Worm (Caenorhabditis elegans) whole organism, early embryonic: ENCODE measurements around the gene Y69H2.15.

Source experiments
- ets-7 ChIP-seq: sonication (generic microtip); optimal IDR thresholded peaks from 2 replicates; lab custom pipeline; 2016; ENCODE audit warnings: missing genotype, missing genetic modification characterization, missing compliant biosample characterization
- tbx-37 ChIP-seq: fragments of 200-800 bp; sonication (Bioruptor generic); conservative IDR thresholded peaks from 2 replicates; pipeline ENCODE4 v1.3.6; 2022; ENCODE audit warnings: missing genetic modification reagents, missing genetic modification characterization, missing compliant biosample characterization
- tra-4 ChIP-seq: sonication (generic microtip); optimal IDR thresholded peaks from 2 replicates; lab custom pipeline; 2017; ENCODE audit warnings: missing genetic modification characterization, missing compliant biosample characterization

DNA sequence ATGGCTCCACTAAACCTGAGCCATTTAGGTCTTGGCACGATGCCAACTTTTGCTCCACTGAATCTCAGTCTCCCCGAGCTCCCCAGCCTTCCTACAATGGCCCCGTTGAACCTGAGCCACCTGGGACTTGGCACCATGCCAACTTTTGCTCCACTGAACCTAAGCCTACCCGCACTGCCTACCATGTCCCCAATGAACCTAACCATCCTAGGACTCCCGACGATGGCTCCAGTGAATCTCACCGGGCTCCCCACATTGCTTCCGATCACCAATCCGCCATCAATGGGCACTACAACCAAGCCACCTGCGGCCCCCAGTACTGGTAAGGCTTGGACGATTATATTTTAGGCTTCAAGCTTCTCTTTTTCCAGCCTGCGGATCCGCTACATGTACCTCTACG is 45.1 kb upstream of the Y69H2.15 start:
- TF ChIP-seq tra-4 (tag; lab: Kevin White, UChicago) (no peak), ets-7 (tag; lab: Kevin White, UChicago) (no peak), tbx-37 (GFP tag; lab: Robert Waterston, UW) (no peak)
